Worm (Caenorhabditis elegans) whole organism, L4 larva: Measurements from ENCODE around the gene nduf-11.

Experiments used
- F37D6.2 ChIP-seq: sonication (generic microtip); optimal IDR thresholded peaks from 2 replicates; lab custom pipeline; 2016; ENCODE audit warnings: mild to moderate bottlenecking, missing genetic modification characterization, missing compliant biosample characterization
- R02D3.7 ChIP-seq: fragments of 150-350 bp; sonication (generic microtip); optimal IDR thresholded peaks from 3 replicates; lab custom pipeline; 2014; ENCODE audit warnings: missing biosample characterization, missing genetic modification characterization
- Y75B8A.6 ChIP-seq: fragments of 200-800 bp; sonication (Bioruptor generic); IDR thresholded peaks from 2 replicates; pipeline ENCODE4 v1.3.6; 2022; ENCODE audit warnings: missing genetic modification reagents, missing genetic modification characterization, missing compliant biosample characterization
- ZK337.2 ChIP-seq: fragments of 200-800 bp; sonication (Bioruptor generic); IDR thresholded peaks from 2 replicates; pipeline ENCODE4 v1.3.6; 2022; ENCODE audit warnings: missing genetic modification reagents, missing genetic modification characterization, missing compliant biosample characterization
- aha-1 ChIP-seq: fragments of 150-350 bp; peaks from one replicate; lab custom pipeline; 2014; ENCODE audit warnings: missing biosample characterization, missing genetic modification characterization
- ama-1 ChIP-seq: fragments of 150-350 bp; optimal IDR thresholded peaks from 2 replicates; lab custom pipeline; 2014; ENCODE audit warnings: inconsistent platforms, mixed read lengths
- arid-1 ChIP-seq: fragments of 200-800 bp; sonication (Bioruptor generic); conservative IDR thresholded peaks from 2 replicates; pipeline ENCODE4 v1.3.6; 2022; ENCODE audit warnings: missing genetic modification reagents, missing genetic modification characterization, missing compliant biosample characterization
- ceh-20 ChIP-seq: fragments of 200-800 bp; sonication (Bioruptor generic); IDR thresholded peaks from 2 replicates; pipeline ENCODE4 v1.3.6; 2022; ENCODE audit warnings: missing genetic modification reagents, missing genetic modification characterization, missing compliant biosample characterization
- ceh-44 ChIP-seq: fragments of 200-800 bp; sonication (Bioruptor generic); IDR thresholded peaks from 2 replicates; pipeline ENCODE4 v1.3.6; 2022; ENCODE audit warnings: missing genetic modification reagents, missing genetic modification characterization, missing compliant biosample characterization
- ceh-82 ChIP-seq: sonication (generic microtip); optimal IDR thresholded peaks from 2 replicates; lab custom pipeline; 2017; ENCODE audit warnings: missing biosample characterization, missing genetic modification characterization
- ctbp-1 ChIP-seq: fragments of 200-800 bp; sonication (Bioruptor generic); IDR thresholded peaks from 2 replicates; pipeline ENCODE4 v1.3.6; 2022; ENCODE audit warnings: missing genetic modification reagents, missing genetic modification characterization, missing compliant biosample characterization
- daf-12 ChIP-seq: fragments of 150-350 bp; optimal IDR thresholded peaks from 2 replicates; lab custom pipeline; 2014; ENCODE audit warnings: missing biosample characterization, missing genetic modification reagents, missing genetic modification characterization
- daf-19 ChIP-seq: fragments of 200-800 bp; sonication (Bioruptor generic); conservative IDR thresholded peaks from 2 replicates; pipeline ENCODE4 v1.3.6; 2022; ENCODE audit warnings: missing genetic modification characterization, missing compliant biosample characterization
- duxl-1 ChIP-seq: sonication (generic microtip); optimal IDR thresholded peaks from 2 replicates; lab custom pipeline; 2016; ENCODE audit warnings: mild to moderate bottlenecking, missing genetic modification characterization, moderate library complexity, missing compliant biosample characterization; ENCODE audit not compliant: poor library complexity
- egl-43 ChIP-seq: fragments of 200-800 bp; sonication (Bioruptor generic); IDR thresholded peaks from 2 replicates; pipeline ENCODE4 v1.3.6; 2022; ENCODE audit warnings: missing genetic modification reagents, missing genetic modification characterization, missing compliant biosample characterization
- fkh-10 ChIP-seq: fragments of 150-350 bp; optimal IDR thresholded peaks from 2 replicates; lab custom pipeline; 2014; ENCODE audit warnings: missing biosample characterization, missing genetic modification reagents, missing genetic modification characterization
- hif-1 ChIP-seq, 2 experiments: sonication (generic microtip); optimal IDR thresholded peaks; 2 replicates each; lab custom pipeline; 2016 to 2017; ENCODE audit warnings: missing compliant biosample characterization in 2 of 2, missing genetic modification characterization in 2 of 2, missing genetic modification reagents in 2 of 2, missing genotype in 2 of 2, mild to moderate bottlenecking in 1 of 2
- hlh-11 ChIP-seq: fragments of 200-800 bp; sonication (Bioruptor generic); optimal IDR thresholded peaks from 2 replicates; lab custom pipeline; 2018; ENCODE audit warnings: mild to moderate bottlenecking, missing genetic modification characterization, missing compliant biosample characterization
- hlh-30 ChIP-seq: sonication (generic microtip); optimal IDR thresholded peaks from 2 replicates; lab custom pipeline; 2017; ENCODE audit warnings: antibody characterized with exemption, mild to moderate bottlenecking, missing genetic modification characterization, missing compliant biosample characterization; ENCODE audit not compliant: insufficient read depth
- hmg-1.1 ChIP-seq: fragments of 200-800 bp; sonication (Bioruptor generic); IDR thresholded peaks from 2 replicates; pipeline ENCODE4 v1.3.6; 2022; ENCODE audit warnings: missing genetic modification reagents, missing genetic modification characterization, missing compliant biosample characterization
- lim-7 ChIP-seq: fragments of 200-800 bp; sonication (Bioruptor generic); IDR thresholded peaks from 2 replicates; pipeline ENCODE4 v1.3.6; 2022; ENCODE audit warnings: missing genetic modification characterization, missing compliant biosample characterization
- lin-1 ChIP-seq: fragments of 200-800 bp; sonication (Bioruptor generic); IDR thresholded peaks from 2 replicates; pipeline ENCODE4 v1.3.6; 2022; ENCODE audit warnings: missing genetic modification reagents, missing genetic modification characterization, missing compliant biosample characterization
- lin-29 ChIP-seq: fragments of 200-800 bp; sonication (Bioruptor generic); IDR thresholded peaks from 2 replicates; pipeline ENCODE4 v1.3.6; 2022; ENCODE audit warnings: missing genetic modification reagents, missing genetic modification characterization, missing compliant biosample characterization
- lin-38 ChIP-seq: fragments of 200-800 bp; sonication (Bioruptor generic); IDR thresholded peaks from 2 replicates; pipeline ENCODE4 v1.3.6; 2022; ENCODE audit warnings: missing genetic modification reagents, missing genetic modification characterization, missing compliant biosample characterization
- lir-3 ChIP-seq: sonication (generic microtip); optimal IDR thresholded peaks from 2 replicates; lab custom pipeline; 2016; ENCODE audit warnings: mild to moderate bottlenecking, missing genetic modification characterization, missing compliant biosample characterization
- mdl-1 ChIP-seq, 2 experiments: fragments of 150-350 bp in 1 of 2; sonication (generic microtip) in 1 of 2; optimal IDR thresholded peaks; 2 replicates each; lab custom pipeline; 2014 to 2017; ENCODE audit warnings: missing biosample characterization in 2 of 2, missing genetic modification characterization in 2 of 2
- mep-1 ChIP-seq: fragments of 150-350 bp; sonication (generic microtip); optimal IDR thresholded peaks from 3 replicates; lab custom pipeline; 2014; ENCODE audit warnings: missing biosample characterization, missing genetic modification characterization
- nhr-10 ChIP-seq: fragments of 150-350 bp; optimal IDR thresholded peaks from 2 replicates; lab custom pipeline; 2014; ENCODE audit warnings: missing biosample characterization, missing genetic modification characterization
- nhr-111 ChIP-seq: fragments of 200-800 bp; sonication (Bioruptor generic); optimal IDR thresholded peaks from 2 replicates; lab custom pipeline; 2018; ENCODE audit warnings: mild to moderate bottlenecking, missing genetic modification characterization, missing compliant biosample characterization
- nhr-28 ChIP-seq: fragments of 150-350 bp; optimal IDR thresholded peaks from 2 replicates; lab custom pipeline; 2014; ENCODE audit warnings: missing biosample characterization, missing genetic modification characterization
- nhr-41 ChIP-seq: fragments of 200-800 bp; sonication (Bioruptor generic); IDR thresholded peaks from 2 replicates; pipeline ENCODE4 v1.3.6; 2022; ENCODE audit warnings: missing genetic modification reagents, missing genetic modification characterization, missing compliant biosample characterization
- nhr-42 ChIP-seq: fragments of 200-800 bp; sonication (Bioruptor generic); IDR thresholded peaks from 2 replicates; pipeline ENCODE4 v1.3.6; 2022; ENCODE audit warnings: missing genetic modification characterization, missing compliant biosample characterization
- nhr-48 ChIP-seq: sonication (generic microtip); optimal IDR thresholded peaks from 2 replicates; lab custom pipeline; 2016; ENCODE audit warnings: mild to moderate bottlenecking, missing genetic modification characterization, missing compliant biosample characterization
- nhr-6 ChIP-seq: fragments of 150-350 bp; optimal IDR thresholded peaks from 2 replicates; lab custom pipeline; 2014; ENCODE audit warnings: missing biosample characterization, missing genetic modification characterization
- php-3 ChIP-seq: fragments of 200-800 bp; sonication (Bioruptor generic); IDR thresholded peaks from 2 replicates; pipeline ENCODE4 v1.3.6; 2022; ENCODE audit warnings: missing genetic modification reagents, missing genetic modification characterization, missing compliant biosample characterization
- pqm-1 ChIP-seq: sonication (generic microtip); optimal IDR thresholded peaks from 2 replicates; lab custom pipeline; 2017; ENCODE audit warnings: missing biosample characterization, missing genetic modification characterization
- saeg-2 ChIP-seq: fragments of 200-800 bp; sonication (Bioruptor generic); IDR thresholded peaks from 2 replicates; pipeline ENCODE4 v1.3.6; 2022; ENCODE audit warnings: missing genetic modification reagents, missing genetic modification characterization, missing compliant biosample characterization
- sdz-12 ChIP-seq: fragments of 200-800 bp; sonication (Bioruptor generic); optimal IDR thresholded peaks from 2 replicates; lab custom pipeline; 2018; ENCODE audit warnings: mild to moderate bottlenecking, missing genetic modification characterization, missing compliant biosample characterization
- set-16 ChIP-seq: fragments of 200-800 bp; sonication (Bioruptor generic); IDR thresholded peaks from 2 replicates; pipeline ENCODE4 v1.3.6; 2022; ENCODE audit warnings: missing genetic modification reagents, missing genetic modification characterization, missing compliant biosample characterization
- skn-1 ChIP-seq: fragments of 150-350 bp; optimal IDR thresholded peaks from 2 replicates; lab custom pipeline; 2014; ENCODE audit warnings: missing biosample characterization, missing genetic modification characterization
- spr-1 ChIP-seq: sonication (generic microtip); optimal IDR thresholded peaks from 2 replicates; lab custom pipeline; 2016; ENCODE audit warnings: mild to moderate bottlenecking, missing genetic modification characterization, missing compliant biosample characterization
- tag-97 ChIP-seq: fragments of 200-800 bp; sonication (Bioruptor generic); IDR thresholded peaks from 2 replicates; pipeline ENCODE4 v1.3.6; 2022; ENCODE audit warnings: missing genetic modification characterization, missing compliant biosample characterization
- tra-1 ChIP-seq: fragments of 200-800 bp; sonication (Bioruptor generic); IDR thresholded peaks from 2 replicates; pipeline ENCODE4 v1.3.6; 2022; ENCODE audit warnings: missing genetic modification reagents, missing genetic modification characterization, missing compliant biosample characterization
- unc-130 ChIP-seq: sonication (generic microtip); optimal IDR thresholded peaks from 2 replicates; lab custom pipeline; 2016; ENCODE audit warnings: missing genetic modification reagents, missing genetic modification characterization, missing compliant biosample characterization
- unc-39 ChIP-seq: sonication (generic microtip); optimal IDR thresholded peaks from 2 replicates; lab custom pipeline; 2017; ENCODE audit warnings: missing biosample characterization, missing genetic modification characterization
- unc-62 ChIP-seq, 3 experiments: fragments of 150-350 bp in 1 of 3; sonication (generic microtip); optimal IDR thresholded peaks in 2 of 3; peaks in 1 of 3; 1 replicate in 1 of 3; 2 replicates in 2 of 3; lab custom pipeline; 2014 to 2017; ENCODE audit warnings: missing biosample characterization in 3 of 3, missing genetic modification characterization in 3 of 3, missing genetic modification reagents in 3 of 3, missing genotype in 1 of 3
- zfp-2 ChIP-seq: sonication (generic microtip); optimal IDR thresholded peaks from 2 replicates; lab custom pipeline; 2016; ENCODE audit warnings: mild to moderate bottlenecking, missing genetic modification characterization, missing compliant biosample characterization
- zfp-3 ChIP-seq: fragments of 200-800 bp; sonication (Bioruptor generic); conservative IDR thresholded peaks from 2 replicates; pipeline ENCODE4 v1.3.6; 2022; ENCODE audit warnings: missing genetic modification reagents, missing genetic modification characterization, missing compliant biosample characterization
- zip-11 ChIP-seq: fragments of 200-800 bp; sonication (Bioruptor generic); IDR thresholded peaks from 2 replicates; pipeline ENCODE4 v1.3.6; 2022; ENCODE audit warnings: missing genetic modification characterization, missing compliant biosample characterization
- zip-2 ChIP-seq: fragments of 150-350 bp; optimal IDR thresholded peaks from 2 replicates; lab custom pipeline; 2014; ENCODE audit warnings: missing biosample characterization, missing genetic modification characterization

nduf-11 gene

ce11 chrII:11376598-11377108 is 31.2 kb upstream of the nduf-11 start (continued):
- TF ChIP-seq lim-7 (GFP tag; lab: Robert Waterston, UW) (no peak; the same call in 1 of the 2 replicates), Y75B8A.6 (GFP tag; lab: Robert Waterston, UW) (peak; percentile 82; the same call in 1 of the 2 replicates), ceh-82 (tag; lab: Kevin White, UChicago) (no peak), ctbp-1 (GFP tag; lab: Robert Waterston, UW) (peak; percentile 33; the same call in 1 of the 2 replicates), lin-1 (GFP tag; lab: Robert Waterston, UW) (peak; percentile 65; the same call in 1 of the 2 replicates), nhr-111 (GFP tag; lab: Kevin White, UChicago) (peak; percentile 74), sdz-12 (GFP tag; lab: Kevin White, UChicago) (no peak), lir-3 (no peak), unc-39 (tag; lab: Kevin White, UChicago) (no peak), zfp-3 (peak; percentile 87; the same call in 1 of the 2 replicates), egl-43 (GFP tag; lab: Robert Waterston, UW) (peak; percentile 81), duxl-1 (tag; lab: Kevin White, UChicago) (peak; percentile 89), php-3 (GFP tag; lab: Robert Waterston, UW) (peak; percentile 65), spr-1 (tag; lab: Kevin White, UChicago) (peak; percentile 76), arid-1 (peak; percentile 81), lin-29 (GFP tag; lab: Robert Waterston, UW) (peak; percentile 39; the same call in 1 of the 2 replicates), nhr-6 (tag; lab: Kevin White, UChicago) (no peak), pqm-1 (tag; lab: Kevin White, UChicago) (peak; percentile 27), zfp-2 (no peak), unc-130 (GFP tag; lab: Kevin White, UChicago) (peak; percentile 76), skn-1 (tag; lab: Kevin White, UChicago) (no peak), saeg-2 (GFP tag; lab: Robert Waterston, UW) (peak; percentile 69; the same call in 1 of the 2 replicates), mep-1 (tag; lab: Kevin White, UChicago) (peak; percentile 61), zip-2 (no peak), hmg-1.1 (GFP tag; lab: Robert Waterston, UW) (0 out of 2 replicates have a peak, but pooled peaks have one; percentile 34), hlh-11 (tag; lab: Kevin White, UChicago) (peak; percentile 60), tag-97 (GFP tag; lab: Robert Waterston, UW) (no peak), aha-1 (tag; lab: Kevin White, UChicago) (peak; percentile 82), tra-1 (0 out of 2 replicates have a peak, but pooled peaks have one; percentile 60), nhr-41 (GFP tag; lab: Robert Waterston, UW) (0 out of 2 replicates have a peak, but pooled peaks have one; percentile 15), hlh-30 (tag; lab: Kevin White, UChicago) (peak; percentile 36), daf-19 (GFP tag; lab: Robert Waterston, UW) (0 out of 2 replicates have a peak, but pooled peaks have one; percentile 56), nhr-10 (tag; lab: Kevin White, UChicago) (no peak), ceh-20 (GFP tag; lab: Robert Waterston, UW) (no peak), nhr-28 (tag; lab: Kevin White, UChicago) (no peak), hif-1 (tag; optimal IDR thresholded peaks at IDR 0.05; lab: Kevin White, UChicago) (peak in 1 of 2 experiments; percentile 32), lin-38 (peak; percentile 89), R02D3.7 (tag; lab: Kevin White, UChicago) (no peak), ZK337.2 (GFP tag; lab: Robert Waterston, UW) (no peak), F37D6.2 (tag; lab: Kevin White, UChicago) (no peak), set-16 (GFP tag; lab: Robert Waterston, UW) (no peak), unc-62 (GFP tag; optimal IDR thresholded peaks at IDR 0.05 in 1 of 2; lab: Kevin White, UChicago) (peak in 1 of 2 experiments; percentile 88), unc-62 (tag; optimal IDR thresholded peaks at IDR 0.05; lab: Kevin White, UChicago) (no peak), zip-11 (GFP tag; lab: Robert Waterston, UW) (no peak), daf-12 (tag; lab: Kevin White, UChicago) (no peak), ceh-44 (GFP tag; lab: Robert Waterston, UW) (0 out of 2 replicates have a peak, but pooled peaks have one; percentile 55), mdl-1 (tag; optimal IDR thresholded peaks at IDR 0.05; lab: Kevin White, UChicago) (no peak), fkh-10 (GFP tag; lab: Kevin White, UChicago) (no peak), nhr-42 (0 out of 2 replicates have a peak, but pooled peaks have one; percentile 69), nhr-48 (tag; lab: Kevin White, UChicago) (peak; percentile 70), ama-1 (lab: Kevin White, UChicago) (peak; percentile 98)
